Fruit fly (Drosophila melanogaster) whole organism, embryonic: Measurements from ENCODE around the gene CG34301.

Experiments used
- Aef1 ChIP-seq: fragments of 200-800 bp; sonication (Bioruptor generic); IDR thresholded peaks from 3 replicates; pipeline ENCODE4 v1.3.6; 2022; ENCODE audit warnings: missing biosample characterization, missing genetic modification characterization
- Atf-2 ChIP-seq: fragments of 200-800 bp; sonication (Bioruptor generic); optimal IDR thresholded peaks from 2 replicates; lab custom pipeline; 2016; ENCODE audit warnings: missing biosample characterization, missing genetic modification characterization
- CG1024 ChIP-seq: fragments of 200-800 bp; sonication (Bioruptor generic); IDR thresholded peaks from 2 replicates; pipeline ENCODE4 v1.3.6; 2022; ENCODE audit warnings: missing biosample characterization, missing genetic modification characterization
- CG11723 ChIP-seq: fragments of 200-800 bp; sonication (Bioruptor generic); optimal IDR thresholded peaks from 2 replicates; lab custom pipeline; 2017; ENCODE audit warnings: missing biosample characterization, mild to moderate bottlenecking, missing genetic modification characterization
- CG13296 ChIP-seq: fragments of 200-800 bp; sonication (Bioruptor generic); optimal IDR thresholded peaks from 3 replicates; lab custom pipeline; 2018; ENCODE audit warnings: missing biosample characterization, mild to moderate bottlenecking, missing genetic modification characterization
- CG14441 ChIP-seq: fragments of 200-800 bp; sonication (Bioruptor generic); IDR thresholded peaks from 2 replicates; pipeline ENCODE4 v1.3.6; 2022; ENCODE audit warnings: missing biosample characterization, missing genetic modification characterization
- CG14667 ChIP-seq: fragments of 200-800 bp; sonication (Bioruptor generic); IDR thresholded peaks from 2 replicates; pipeline ENCODE4 v1.3.6; 2022; ENCODE audit warnings: missing biosample characterization, missing genetic modification characterization
- CG1602 ChIP-seq: fragments of 200-800 bp; sonication (Bioruptor generic); optimal IDR thresholded peaks from 3 replicates; lab custom pipeline; 2016; ENCODE audit warnings: missing biosample characterization, missing genetic modification characterization
- CG16813 ChIP-seq: fragments of 200-800 bp; sonication (Bioruptor generic); IDR thresholded peaks from 3 replicates; pipeline ENCODE4 v1.3.6; 2022; ENCODE audit warnings: missing biosample characterization, missing genetic modification characterization; ENCODE audit not compliant: partially characterized antibody
- CG1792 ChIP-seq: fragments of 200-800 bp; sonication (Bioruptor generic); optimal IDR thresholded peaks from 2 replicates; lab custom pipeline; 2016; ENCODE audit warnings: missing biosample characterization, missing genetic modification characterization
- CG18599 ChIP-seq: fragments of 200-800 bp; sonication (Bioruptor generic); optimal IDR thresholded peaks from 3 replicates; lab custom pipeline; 2017; ENCODE audit warnings: missing biosample characterization, missing genetic modification characterization, mild to moderate bottlenecking, moderate library complexity, missing genetic modification reagents
- CG30020 ChIP-seq: fragments of 200-800 bp; optimal IDR thresholded peaks from 2 replicates; lab custom pipeline; 2019; ENCODE audit warnings: missing biosample characterization, mild to moderate bottlenecking, missing genetic modification characterization, moderate library complexity
- CG3163 ChIP-seq: fragments of 200-800 bp; sonication (Bioruptor generic); optimal IDR thresholded peaks from 3 replicates; lab custom pipeline; 2016; ENCODE audit warnings: missing biosample characterization, missing genetic modification characterization
- CG34376 ChIP-seq: fragments of 200-800 bp; sonication (Bioruptor generic); optimal IDR thresholded peaks from 2 replicates; lab custom pipeline; 2018; ENCODE audit warnings: missing biosample characterization, mild to moderate bottlenecking, missing genetic modification characterization
- CG3838 ChIP-seq: fragments of 200-800 bp; sonication (Bioruptor generic); optimal IDR thresholded peaks from 3 replicates; lab custom pipeline; 2016; ENCODE audit warnings: missing biosample characterization, missing genetic modification characterization
- CG43689 ChIP-seq: fragments of 200-800 bp; sonication (Bioruptor generic); IDR thresholded peaks from 2 replicates; pipeline ENCODE4 v1.3.6; 2022; ENCODE audit warnings: missing biosample characterization, missing genetic modification characterization
- CG4404 ChIP-seq: fragments of 200-800 bp; sonication (Bioruptor generic); IDR thresholded peaks from 2 replicates; pipeline ENCODE4 v1.3.6; 2022; ENCODE audit warnings: missing biosample characterization, missing genetic modification characterization
- CG4707 ChIP-seq: fragments of 200-800 bp; sonication (Bioruptor generic); optimal IDR thresholded peaks from 2 replicates; lab custom pipeline; 2018; ENCODE audit warnings: missing biosample characterization, mild to moderate bottlenecking, missing genetic modification characterization, moderate library complexity
- CG7372 ChIP-seq: fragments of 200-800 bp; sonication (Bioruptor generic); IDR thresholded peaks from 2 replicates; pipeline ENCODE4 v1.3.6; 2022; ENCODE audit warnings: missing biosample characterization, missing genetic modification characterization
- CG9215 ChIP-seq: fragments of 200-800 bp; sonication (Bioruptor generic); IDR thresholded peaks from 2 replicates; pipeline ENCODE4 v1.3.6; 2022; ENCODE audit warnings: missing biosample characterization, missing genetic modification characterization
- CG9437 ChIP-seq: fragments of 200-800 bp; sonication (Bioruptor generic); optimal IDR thresholded peaks from 2 replicates; lab custom pipeline; 2018; ENCODE audit warnings: missing biosample characterization, mild to moderate bottlenecking, missing genetic modification characterization
- Camta ChIP-seq: fragments of 200-800 bp; sonication (Bioruptor generic); optimal IDR thresholded peaks from 2 replicates; lab custom pipeline; 2016; ENCODE audit warnings: missing biosample characterization, missing genetic modification characterization
- E2f2 ChIP-seq: fragments of 200-800 bp; sonication (Bioruptor generic); IDR thresholded peaks from 2 replicates; pipeline ENCODE4 v1.3.6; 2022; ENCODE audit warnings: missing biosample characterization, missing genetic modification characterization
- Fer3 ChIP-seq: fragments of 200-800 bp; sonication (Bioruptor generic); optimal IDR thresholded peaks from 2 replicates; lab custom pipeline; 2018; ENCODE audit warnings: missing biosample characterization, mild to moderate bottlenecking, missing genetic modification characterization, moderate library complexity
- Gsc ChIP-seq: fragments of 200-800 bp; sonication (Bioruptor generic); IDR thresholded peaks from 2 replicates; pipeline ENCODE4 v1.3.6; 2022; ENCODE audit warnings: missing biosample characterization, missing genetic modification characterization
- HHEX ChIP-seq: fragments of 200-800 bp; sonication (Bioruptor generic); optimal IDR thresholded peaks from 3 replicates; lab custom pipeline; 2017; ENCODE audit warnings: missing biosample characterization, mild to moderate bottlenecking, missing genetic modification characterization, missing genetic modification reagents
- HLH3B ChIP-seq: fragments of 200-800 bp; sonication (Bioruptor generic); IDR thresholded peaks from 2 replicates; pipeline ENCODE4 v1.3.6; 2022; ENCODE audit warnings: missing biosample characterization, missing genetic modification characterization
- Hr39 ChIP-seq: fragments of >200 bp; optimal IDR thresholded peaks from 2 replicates; lab custom pipeline; 2017
- Kr ChIP-seq: fragments of 200-800 bp; sonication (Bioruptor generic); optimal IDR thresholded peaks from 2 replicates; lab custom pipeline; 2017; ENCODE audit warnings: missing biosample characterization, mild to moderate bottlenecking, missing genetic modification characterization
- Nf-YB ChIP-seq: fragments of 200-800 bp; sonication (Bioruptor generic); optimal IDR thresholded peaks from 3 replicates; lab custom pipeline; 2019; ENCODE audit warnings: missing biosample characterization, mild to moderate bottlenecking, missing genetic modification characterization, moderate library complexity
- Nf-YC ChIP-seq: fragments of 200-800 bp; optimal IDR thresholded peaks from 3 replicates; lab custom pipeline; 2019; ENCODE audit warnings: missing biosample characterization, mild to moderate bottlenecking, missing genetic modification characterization, moderate library complexity
- Six4 ChIP-seq: fragments of 200-800 bp; sonication (Bioruptor generic); optimal IDR thresholded peaks from 2 replicates; lab custom pipeline; 2016; ENCODE audit warnings: missing biosample characterization, missing genetic modification characterization
- TFAM ChIP-seq: fragments of 200-800 bp; sonication (Bioruptor generic); optimal IDR thresholded peaks from 2 replicates; lab custom pipeline; 2017; ENCODE audit warnings: missing biosample characterization, missing genetic modification characterization, inconsistent platforms
- ato ChIP-seq: fragments of 200-800 bp; sonication (Bioruptor generic); IDR thresholded peaks from 2 replicates; pipeline ENCODE4 v1.3.6; 2022; ENCODE audit warnings: missing biosample characterization, missing genetic modification characterization; ENCODE audit not compliant: partially characterized antibody
- cas ChIP-seq: fragments of 200-800 bp; sonication (Bioruptor generic); IDR thresholded peaks from 2 replicates; pipeline ENCODE4 v1.3.6; 2022; ENCODE audit warnings: missing biosample characterization, missing genetic modification characterization
- chif ChIP-seq, 2 experiments: fragments of 200-800 bp; sonication (Bioruptor generic); optimal IDR thresholded peaks; 3 replicates each; lab custom pipeline; 2016; ENCODE audit warnings: missing biosample characterization in 2 of 2, missing genetic modification characterization in 2 of 2
- crp ChIP-seq, 2 experiments: fragments of 200-800 bp; sonication (Bioruptor generic); optimal IDR thresholded peaks; 2 replicates in 1 of 2; 3 replicates in 1 of 2; lab custom pipeline; 2017; ENCODE audit warnings: missing biosample characterization in 2 of 2, missing genetic modification characterization in 2 of 2, mild to moderate bottlenecking in 1 of 2, moderate library complexity in 1 of 2
- en ChIP-seq: fragments of 200-800 bp; sonication (Bioruptor generic); optimal IDR thresholded peaks from 2 replicates; lab custom pipeline; 2016; ENCODE audit warnings: missing biosample characterization, missing genetic modification characterization
- gce ChIP-seq: fragments of 200-800 bp; sonication (Bioruptor generic); IDR thresholded peaks from 3 replicates; pipeline ENCODE4 v1.3.6; 2022; ENCODE audit warnings: missing biosample characterization, missing genetic modification characterization
- grn ChIP-seq: fragments of 200-800 bp; sonication (Bioruptor generic); optimal IDR thresholded peaks from 3 replicates; lab custom pipeline; 2017; ENCODE audit warnings: missing biosample characterization, missing genetic modification characterization
- hth ChIP-seq: fragments of >200 bp; optimal IDR thresholded peaks from 2 replicates; lab custom pipeline; 2017; ENCODE audit warnings: inconsistent platforms
- jing ChIP-seq: fragments of 200-800 bp; sonication (Bioruptor generic); optimal IDR thresholded peaks from 2 replicates; lab custom pipeline; 2018; ENCODE audit warnings: missing biosample characterization, mild to moderate bottlenecking, missing genetic modification characterization
- ken ChIP-seq: fragments of 200-800 bp; sonication (Bioruptor generic); IDR thresholded peaks from 3 replicates; pipeline ENCODE4 v1.3.6; 2022; ENCODE audit warnings: missing biosample characterization, missing genetic modification characterization
- lov ChIP-seq, 2 experiments: fragments of 200-800 bp in 1 of 2; fragments of >200 bp in 1 of 2; sonication (Bioruptor generic) in 1 of 2; IDR thresholded peaks in 1 of 2; optimal IDR thresholded peaks in 1 of 2; 2 replicates in 1 of 2; 3 replicates in 1 of 2; pipeline versions ENCODE4 v1.3.6 to Lab custom; 2017 to 2022; ENCODE audit warnings: missing biosample characterization in 1 of 2, missing genetic modification characterization in 1 of 2
- pum ChIP-seq: fragments of 200-800 bp; sonication (Bioruptor generic); optimal IDR thresholded peaks from 2 replicates; lab custom pipeline; 2016; ENCODE audit warnings: missing biosample characterization, missing genetic modification characterization
- shn ChIP-seq: fragments of 200-800 bp; sonication (Bioruptor generic); optimal IDR thresholded peaks from 3 replicates; lab custom pipeline; 2016; ENCODE audit warnings: missing biosample characterization, missing genetic modification characterization
- slbo ChIP-seq: fragments of 200-800 bp; sonication (Bioruptor generic); IDR thresholded peaks from 2 replicates; pipeline ENCODE4 v1.3.6; 2022; ENCODE audit warnings: missing biosample characterization, missing genetic modification characterization
- trh ChIP-seq: fragments of 200-800 bp; sonication (Bioruptor generic); optimal IDR thresholded peaks from 2 replicates; lab custom pipeline; 2016; ENCODE audit warnings: missing biosample characterization, missing genetic modification characterization
- vnd ChIP-seq: fragments of 200-800 bp; sonication (Bioruptor generic); IDR thresholded peaks from 3 replicates; pipeline ENCODE4 v1.3.6; 2022; ENCODE audit warnings: missing biosample characterization, missing genetic modification characterization; ENCODE audit not compliant: partially characterized antibody
- zfh1 ChIP-seq: fragments of 200-800 bp; sonication (Bioruptor generic); IDR thresholded peaks from 3 replicates; pipeline ENCODE4 v1.3.6; 2022; ENCODE audit warnings: missing biosample characterization, missing genetic modification characterization

Gene CG34301

DNA sequence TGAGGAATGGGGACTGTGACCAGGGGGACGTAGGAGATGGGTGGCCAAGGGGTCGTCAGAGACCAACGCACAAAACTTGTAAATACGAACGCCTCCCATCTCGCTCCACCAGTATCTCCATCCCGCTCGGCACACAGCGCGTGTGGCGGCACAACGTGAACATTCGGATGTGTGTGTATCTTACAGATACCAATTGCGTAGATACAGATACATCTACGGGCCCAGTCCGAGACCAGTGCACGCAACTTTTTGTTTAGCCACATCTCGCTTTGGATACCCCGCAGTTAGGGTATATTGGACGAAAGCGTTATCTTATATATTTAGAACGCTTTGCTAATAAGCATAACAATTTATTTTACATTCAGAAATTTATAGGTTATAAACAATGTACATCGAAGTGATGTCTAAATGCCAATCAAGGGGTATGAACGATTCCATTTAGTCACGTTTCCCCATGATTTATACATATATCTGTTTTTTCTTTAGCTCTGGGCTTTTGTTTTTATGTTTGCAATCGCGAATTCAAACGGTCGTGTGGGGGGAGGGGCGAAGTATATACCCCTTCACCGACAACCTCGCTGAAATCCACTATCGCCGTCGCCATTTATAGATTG, 38.2 kb downstream of the CG34301 start:
- no peak for TF ChIP-seq lov (optimal IDR thresholded peaks at IDR 0.05; lab: Kevin White, UChicago)
- peak; percentile 98 for TF ChIP-seq lov (GFP tag; IDR thresholded peaks at IDR 0.05; lab: Robert Waterston, UW)
- peak; percentile 92 for TF ChIP-seq CG3163
- peak; percentile 97 for TF ChIP-seq cas
- TF ChIP-seq shn (GFP tag; lab: Kevin White, UChicago): peak; percentile 97
- TF ChIP-seq Hr39 (lab: Kevin White, UChicago): no peak
- peak; percentile 98 for TF ChIP-seq pum (GFP tag; lab: Kevin White, UChicago)
- TF ChIP-seq CG18599 (GFP tag; lab: Kevin White, UChicago): peak; percentile 99
- TF ChIP-seq CG9215 (GFP tag; lab: Robert Waterston, UW): peak; percentile 98
- peak; percentile 99 for TF ChIP-seq Aef1 (GFP tag; lab: Robert Waterston, UW)
- TF ChIP-seq HHEX (GFP tag; lab: Kevin White, UChicago): peak; percentile 99
- peak; percentile 99 for TF ChIP-seq Atf-2 (GFP tag; lab: Kevin White, UChicago)
- TF ChIP-seq jing (GFP tag; lab: Kevin White, UChicago): peak; percentile 99
- peak; percentile 97 for TF ChIP-seq CG11723 (GFP tag; lab: Kevin White, UChicago)
- no peak for TF ChIP-seq vnd
- TF ChIP-seq crp (GFP tag; optimal IDR thresholded peaks at IDR 0.05; lab: Kevin White, UChicago): peak; percentile 38 to 74
- peak; percentile 98 for TF ChIP-seq ken (GFP tag; lab: Robert Waterston, UW)
- peak; percentile 93 for TF ChIP-seq TFAM (GFP tag; lab: Kevin White, UChicago)
- TF ChIP-seq CG4404 (GFP tag; lab: Robert Waterston, UW): peak; percentile 97
- TF ChIP-seq gce: peak; percentile 98
- TF ChIP-seq CG30020 (tag; lab: Kevin White, UChicago): peak; percentile 86
- TF ChIP-seq CG9437 (GFP tag; lab: Kevin White, UChicago): peak; percentile 95
- peak; percentile 86 for TF ChIP-seq grn (GFP tag; lab: Kevin White, UChicago)
- TF ChIP-seq CG7372 (GFP tag; lab: Robert Waterston, UW): peak; percentile 99
- TF ChIP-seq zfh1 (GFP tag; lab: Robert Waterston, UW): peak; percentile 99
- TF ChIP-seq CG34376 (GFP tag; lab: Kevin White, UChicago): peak; percentile 99
- peak; percentile 95 for TF ChIP-seq CG3838 (GFP tag; lab: Kevin White, UChicago)
- TF ChIP-seq trh (GFP tag; lab: Kevin White, UChicago): peak; percentile 97
- TF ChIP-seq Camta (GFP tag; lab: Kevin White, UChicago): peak; percentile 99
- no peak for TF ChIP-seq Gsc
- peak; percentile 98 for TF ChIP-seq CG1602 (GFP tag; lab: Kevin White, UChicago)
- peak; percentile 88 for TF ChIP-seq E2f2 (GFP tag; lab: Robert Waterston, UW)
- TF ChIP-seq CG4707: peak; percentile 94
- TF ChIP-seq CG14667 (GFP tag; lab: Robert Waterston, UW): peak; percentile 98
- TF ChIP-seq ato (GFP tag; lab: Robert Waterston, UW): peak; percentile 15; the same call in 1 of the 2 replicates
- peak; percentile 98 for TF ChIP-seq CG1792 (GFP tag; lab: Kevin White, UChicago)
- TF ChIP-seq HLH3B: peak; percentile 99
- TF ChIP-seq hth (lab: Kevin White, UChicago): no peak
- peak; percentile 97 for TF ChIP-seq en (GFP tag; lab: Kevin White, UChicago)
- peak; percentile 88 for TF ChIP-seq Nf-YC (tag; lab: Kevin White, UChicago)
- TF ChIP-seq slbo (GFP tag; lab: Robert Waterston, UW): peak; percentile 99
- peak; percentile 31 for TF ChIP-seq Kr
- TF ChIP-seq Fer3 (tag; lab: Kevin White, UChicago): peak; percentile 99
- peak; percentile 96 for TF ChIP-seq CG1024 (GFP tag; lab: Robert Waterston, UW)
- TF ChIP-seq CG43689: peak; percentile 97
- TF ChIP-seq chif (GFP tag; optimal IDR thresholded peaks at IDR 0.05; lab: Kevin White, UChicago): peak; percentile 98 to 99
- peak; percentile 99 for TF ChIP-seq CG14441 (GFP tag; lab: Robert Waterston, UW)
- no peak for TF ChIP-seq CG16813 (GFP tag; lab: Robert Waterston, UW)
- TF ChIP-seq Six4 (GFP tag; lab: Kevin White, UChicago): peak; percentile 98
- peak; percentile 99 for TF ChIP-seq CG13296 (GFP tag; lab: Kevin White, UChicago)
- peak; percentile 89 for TF ChIP-seq Nf-YB (GFP tag; lab: Kevin White, UChicago)
